Fruit fly (Drosophila melanogaster) whole organism, embryonic: ENCODE measurements around the gene bma.

ENCODE experiments used
- B-H1 ChIP-seq: fragments of 200-800 bp; sonication (Bioruptor generic); IDR thresholded peaks from 3 replicates; pipeline ENCODE4 v1.3.6; 2022; ENCODE audit warnings: missing biosample characterization, missing genetic modification characterization
- C15 ChIP-seq: fragments of 200-800 bp; sonication (Bioruptor generic); IDR thresholded peaks from 3 replicates; pipeline ENCODE4 v1.3.6; 2022; ENCODE audit warnings: missing biosample characterization, missing genetic modification characterization
- CG10321 ChIP-seq: fragments of 200-800 bp; sonication (Bioruptor generic); IDR thresholded peaks from 2 replicates; pipeline ENCODE4 v1.3.6; 2022; ENCODE audit warnings: missing biosample characterization, missing genetic modification characterization
- CG11504 ChIP-seq: fragments of 200-800 bp; sonication (Bioruptor generic); optimal IDR thresholded peaks from 3 replicates; lab custom pipeline; 2019; ENCODE audit warnings: missing biosample characterization, mild to moderate bottlenecking, missing genetic modification characterization, moderate library complexity
- CG12391 ChIP-seq: fragments of 200-800 bp; sonication (Bioruptor generic); optimal IDR thresholded peaks from 3 replicates; lab custom pipeline; 2018; ENCODE audit warnings: missing biosample characterization, mild to moderate bottlenecking, missing genetic modification characterization, moderate library complexity
- CG13775 ChIP-seq: fragments of 200-800 bp; sonication (Bioruptor generic); optimal IDR thresholded peaks from 3 replicates; lab custom pipeline; 2017; ENCODE audit warnings: missing biosample characterization, mild to moderate bottlenecking, missing genetic modification characterization
- CG14860 ChIP-seq: fragments of 200-800 bp; sonication (Bioruptor generic); IDR thresholded peaks from 3 replicates; pipeline ENCODE4 v1.3.6; 2022; ENCODE audit warnings: missing biosample characterization, missing genetic modification characterization; ENCODE audit not compliant: partially characterized antibody
- CG15011 ChIP-seq: fragments of 200-800 bp; sonication (Bioruptor generic); optimal IDR thresholded peaks from 3 replicates; lab custom pipeline; 2018; ENCODE audit warnings: missing biosample characterization, mild to moderate bottlenecking, missing genetic modification characterization
- CG15073 ChIP-seq: fragments of 200-800 bp; sonication (Bioruptor generic); optimal IDR thresholded peaks from 2 replicates; lab custom pipeline; 2016; ENCODE audit warnings: missing biosample characterization, missing genetic modification characterization
- CG16815 ChIP-seq: fragments of 200-800 bp; sonication (Bioruptor generic); optimal IDR thresholded peaks from 3 replicates; lab custom pipeline; 2017; ENCODE audit warnings: missing biosample characterization, mild to moderate bottlenecking, missing genetic modification characterization
- CG17361 ChIP-seq: fragments of 200-800 bp; sonication (Bioruptor generic); IDR thresholded peaks from 3 replicates; pipeline ENCODE4 v1.3.6; 2022; ENCODE audit warnings: missing biosample characterization, missing genetic modification characterization
- CG1792 ChIP-seq: fragments of 200-800 bp; sonication (Bioruptor generic); optimal IDR thresholded peaks from 2 replicates; lab custom pipeline; 2016; ENCODE audit warnings: missing biosample characterization, missing genetic modification characterization
- CG18011 ChIP-seq: fragments of 200-800 bp; sonication (Bioruptor generic); optimal IDR thresholded peaks from 2 replicates; lab custom pipeline; 2017; ENCODE audit warnings: missing biosample characterization, missing genetic modification characterization, mild to moderate bottlenecking, moderate library complexity, missing genotype
- CG2712 ChIP-seq: fragments of 200-800 bp; optimal IDR thresholded peaks from 3 replicates; lab custom pipeline; 2019; ENCODE audit warnings: missing biosample characterization, mild to moderate bottlenecking, missing genetic modification characterization, moderate library complexity
- CG2889 ChIP-seq: fragments of 200-800 bp; sonication (Bioruptor generic); IDR thresholded peaks from 3 replicates; pipeline ENCODE4 v1.3.6; 2022; ENCODE audit warnings: missing biosample characterization, missing genetic modification characterization
- CG33213 ChIP-seq: fragments of 200-800 bp; sonication (Bioruptor generic); optimal IDR thresholded peaks from 3 replicates; lab custom pipeline; 2016; ENCODE audit warnings: missing biosample characterization, missing genetic modification characterization
- CG43689 ChIP-seq: fragments of 200-800 bp; sonication (Bioruptor generic); IDR thresholded peaks from 2 replicates; pipeline ENCODE4 v1.3.6; 2022; ENCODE audit warnings: missing biosample characterization, missing genetic modification characterization
- CG5953 ChIP-seq: fragments of 200-800 bp; sonication (Bioruptor generic); IDR thresholded peaks from 2 replicates; pipeline ENCODE4 v1.3.6; 2022; ENCODE audit warnings: missing biosample characterization, missing genetic modification characterization
- CG6254 ChIP-seq: fragments of 200-800 bp; sonication (Bioruptor generic); optimal IDR thresholded peaks from 3 replicates; lab custom pipeline; 2017; ENCODE audit warnings: mild to moderate bottlenecking, missing biosample characterization, missing genetic modification reagents, missing genetic modification characterization
- CG6683 ChIP-seq: fragments of 200-800 bp; sonication (Bioruptor generic); optimal IDR thresholded peaks from 2 replicates; lab custom pipeline; 2017; ENCODE audit warnings: missing biosample characterization, mild to moderate bottlenecking, missing genetic modification characterization, missing genetic modification reagents
- Camta ChIP-seq: fragments of 200-800 bp; sonication (Bioruptor generic); optimal IDR thresholded peaks from 2 replicates; lab custom pipeline; 2016; ENCODE audit warnings: missing biosample characterization, missing genetic modification characterization
- D ChIP-seq, 2 experiments: fragments of 200-800 bp in 1 of 2; fragments of >200 bp in 1 of 2; sonication (Bioruptor generic) in 1 of 2; optimal IDR thresholded peaks; 2 replicates in 1 of 2; 3 replicates in 1 of 2; lab custom pipeline; 2017; ENCODE audit warnings: mild to moderate bottlenecking in 1 of 2, missing biosample characterization in 1 of 2, missing genetic modification characterization in 1 of 2, missing genetic modification reagents in 1 of 2
- Deaf1 ChIP-seq: fragments of 200-800 bp; optimal IDR thresholded peaks from 3 replicates; lab custom pipeline; 2019; ENCODE audit warnings: missing biosample characterization, mild to moderate bottlenecking, missing genetic modification characterization, moderate library complexity
- Drgx ChIP-seq: fragments of 200-800 bp; sonication (Bioruptor generic); IDR thresholded peaks from 2 replicates; pipeline ENCODE4 v1.3.6; 2022; ENCODE audit warnings: missing biosample characterization, missing genetic modification characterization
- E2f1 ChIP-seq: fragments of 200-800 bp; sonication (Bioruptor generic); IDR thresholded peaks from 2 replicates; pipeline ENCODE4 v1.3.6; 2022; ENCODE audit warnings: missing biosample characterization, missing genetic modification characterization
- Hey ChIP-seq: fragments of 200-800 bp; sonication (Bioruptor generic); optimal IDR thresholded peaks from 3 replicates; lab custom pipeline; 2018; ENCODE audit warnings: missing biosample characterization, mild to moderate bottlenecking, missing genetic modification characterization
- HmgD ChIP-seq: fragments of 200-800 bp; sonication (Bioruptor generic); optimal IDR thresholded peaks from 3 replicates; lab custom pipeline; 2016; ENCODE audit warnings: missing biosample characterization, missing genetic modification characterization
- Lim3 ChIP-seq: fragments of 200-800 bp; sonication (Bioruptor generic); IDR thresholded peaks from 2 replicates; pipeline ENCODE4 v1.3.6; 2022; ENCODE audit warnings: missing biosample characterization, missing genetic modification characterization
- Ptx1 ChIP-seq: fragments of 200-800 bp; sonication (Bioruptor generic); IDR thresholded peaks from 2 replicates; pipeline ENCODE4 v1.3.6; 2022; ENCODE audit warnings: missing biosample characterization, missing genetic modification characterization
- Sry-β ChIP-seq: fragments of 200-800 bp; sonication (Bioruptor generic); optimal IDR thresholded peaks from 2 replicates; lab custom pipeline; 2018; ENCODE audit warnings: missing biosample characterization, mild to moderate bottlenecking, missing genetic modification characterization, moderate library complexity
- Tbp ChIP-seq: fragments of >200 bp; optimal IDR thresholded peaks from 2 replicates; lab custom pipeline; 2018; ENCODE audit warnings: missing biosample characterization, missing genetic modification characterization
- cato ChIP-seq: fragments of 200-800 bp; sonication (Bioruptor generic); optimal IDR thresholded peaks from 2 replicates; lab custom pipeline; 2016; ENCODE audit warnings: missing biosample characterization, missing genetic modification characterization, borderline replicate concordance
- da ChIP-seq: fragments of 200-800 bp; sonication (Bioruptor generic); optimal IDR thresholded peaks from 2 replicates; lab custom pipeline; 2016; ENCODE audit warnings: missing biosample characterization, missing genetic modification characterization
- gfzf ChIP-seq: fragments of 200-800 bp; sonication (Bioruptor generic); optimal IDR thresholded peaks from 2 replicates; lab custom pipeline; 2016; ENCODE audit warnings: missing biosample characterization, mild to moderate bottlenecking, missing genetic modification characterization, moderate library complexity
- gro ChIP-seq: fragments of 200-800 bp; sonication (Bioruptor generic); optimal IDR thresholded peaks from 2 replicates; lab custom pipeline; 2016; ENCODE audit warnings: missing biosample characterization, missing genetic modification characterization
- ham ChIP-seq: fragments of 200-800 bp; sonication (Bioruptor generic); IDR thresholded peaks from 2 replicates; pipeline ENCODE4 v1.3.6; 2022; ENCODE audit warnings: missing biosample characterization, missing genetic modification characterization
- hbn ChIP-seq: fragments of 200-800 bp; sonication (Bioruptor generic); IDR thresholded peaks from 2 replicates; pipeline ENCODE4 v1.3.6; 2022; ENCODE audit warnings: missing biosample characterization, missing genetic modification characterization; ENCODE audit not compliant: partially characterized antibody
- her ChIP-seq: fragments of 200-800 bp; sonication (Bioruptor generic); optimal IDR thresholded peaks from 2 replicates; lab custom pipeline; 2016; ENCODE audit warnings: missing biosample characterization, missing genetic modification characterization
- jigr1 ChIP-seq: fragments of 200-800 bp; sonication (Bioruptor generic); IDR thresholded peaks from 3 replicates; pipeline ENCODE4 v1.3.6; 2022; ENCODE audit warnings: missing biosample characterization, missing genetic modification characterization
- seq ChIP-seq: fragments of 200-800 bp; sonication (Bioruptor generic); IDR thresholded peaks from 2 replicates; pipeline ENCODE4 v1.3.6; 2022; ENCODE audit warnings: missing biosample characterization, missing genetic modification characterization
- sisA ChIP-seq: fragments of 200-800 bp; sonication (Bioruptor generic); IDR thresholded peaks from 2 replicates; pipeline ENCODE4 v1.3.6; 2022; ENCODE audit warnings: missing biosample characterization, missing genetic modification characterization
- slou ChIP-seq: fragments of 200-800 bp; sonication (Bioruptor generic); optimal IDR thresholded peaks from 3 replicates; lab custom pipeline; 2016; ENCODE audit warnings: missing biosample characterization, missing genetic modification characterization
- sna ChIP-seq: fragments of 200-800 bp; sonication (Bioruptor generic); IDR thresholded peaks from 2 replicates; pipeline ENCODE4 v1.3.6; 2022; ENCODE audit warnings: missing biosample characterization, missing genetic modification characterization; ENCODE audit not compliant: partially characterized antibody
- tna ChIP-seq: fragments of 200-800 bp; sonication (Bioruptor generic); IDR thresholded peaks from 2 replicates; pipeline ENCODE4 v1.3.6; 2022; ENCODE audit warnings: missing biosample characterization, missing genetic modification characterization; ENCODE audit not compliant: partially characterized antibody

Gene bma

DNA sequence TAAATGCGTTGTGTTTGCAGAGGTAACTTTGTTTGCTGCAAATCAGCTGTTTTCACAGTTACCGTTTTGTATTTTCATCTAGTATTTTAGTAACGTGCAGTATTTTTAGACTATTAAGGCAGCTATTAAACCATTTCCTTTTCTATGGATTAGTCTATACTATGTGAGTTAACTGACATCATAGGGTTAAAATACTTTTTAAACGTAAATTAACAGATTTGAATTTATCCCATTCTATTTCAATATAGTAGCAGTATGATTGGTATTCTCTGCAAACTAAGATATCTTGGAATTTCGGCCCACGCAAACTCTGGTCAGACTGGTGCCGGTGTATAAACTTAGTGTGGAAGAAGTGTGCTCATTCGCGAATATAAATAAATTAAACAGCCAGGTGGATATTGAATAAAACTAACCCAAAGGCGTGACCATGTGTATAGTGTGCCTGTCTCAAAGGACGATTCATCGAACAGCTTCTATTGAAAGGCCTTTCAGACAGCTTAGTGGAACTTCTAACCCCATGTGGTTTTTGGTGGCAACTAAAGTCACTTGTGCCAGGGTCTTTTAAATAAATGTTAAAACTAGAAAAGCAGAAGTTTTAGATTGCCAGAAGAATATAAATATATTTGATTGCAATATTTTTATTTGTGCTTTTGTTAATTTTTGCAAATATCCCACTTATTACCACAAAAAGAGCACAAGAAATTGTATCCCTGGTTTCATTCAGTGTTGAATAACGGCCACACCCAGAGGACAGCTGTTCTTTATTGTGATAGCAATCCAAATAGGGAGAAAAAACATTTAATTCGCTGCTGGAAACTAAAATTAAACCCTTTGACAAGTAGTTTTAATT, 64.3 kb downstream of the bma start, which contains the start of the genes CG6674, CG42455 and vnc (continued):
- TF ChIP-seq CG5953 (no peak), jigr1 (no peak), C15 (GFP tag; lab: Robert Waterston, UW) (no peak), CG13775 (GFP tag; lab: Kevin White, UChicago) (peak; percentile 27), CG43689 (GFP tag; lab: Robert Waterston, UW) (no peak), Lim3 (GFP tag; lab: Robert Waterston, UW) (no peak), HmgD (GFP tag; lab: Kevin White, UChicago) (no peak), her (GFP tag; lab: Kevin White, UChicago) (peak; percentile 6), CG1792 (no peak), Hey (tag; lab: Kevin White, UChicago) (no peak), Camta (GFP tag; lab: Kevin White, UChicago) (peak; percentile 14), Deaf1 (no peak), tna (GFP tag; lab: Robert Waterston, UW) (no peak), CG6683 (GFP tag; lab: Kevin White, UChicago) (no peak), Sry-β (GFP tag; lab: Kevin White, UChicago) (no peak), seq (GFP tag; lab: Robert Waterston, UW) (no peak), CG2712 (no peak), hbn (GFP tag; lab: Robert Waterston, UW) (no peak), B-H1 (GFP tag; lab: Robert Waterston, UW) (no peak), CG16815 (GFP tag; lab: Kevin White, UChicago) (no peak), CG33213 (GFP tag; lab: Kevin White, UChicago) (peak; percentile 21), CG15073 (no peak), CG6254 (GFP tag; lab: Kevin White, UChicago) (no peak), sisA (no peak), gro (GFP tag; lab: Kevin White, UChicago) (no peak), ham (GFP tag; lab: Robert Waterston, UW) (no peak), CG18011 (GFP tag; lab: Kevin White, UChicago) (peak; percentile 7), cato (GFP tag; lab: Kevin White, UChicago) (no peak), CG14860 (GFP tag; lab: Robert Waterston, UW) (no peak), slou (GFP tag; lab: Kevin White, UChicago) (peak; percentile 14), CG17361 (GFP tag; lab: Robert Waterston, UW) (peak; percentile 56; the same call in 2 of the 3 replicates), E2f1 (GFP tag; lab: Robert Waterston, UW) (no peak), Ptx1 (GFP tag; lab: Robert Waterston, UW) (no peak), CG10321 (GFP tag; lab: Robert Waterston, UW) (no peak), CG12391 (peak; percentile 27), Drgx (GFP tag; lab: Robert Waterston, UW) (no peak), D (optimal IDR thresholded peaks at IDR 0.05; lab: Kevin White, UChicago) (no peak), D (GFP tag; optimal IDR thresholded peaks at IDR 0.05; lab: Kevin White, UChicago) (no peak), da (GFP tag; lab: Kevin White, UChicago) (no peak), Tbp (no peak), CG15011 (GFP tag; lab: Kevin White, UChicago) (no peak), CG11504 (peak; percentile 27), gfzf (GFP tag; lab: Kevin White, UChicago) (peak; percentile 88), CG2889 (GFP tag; lab: Robert Waterston, UW) (no peak), sna (0 out of 2 replicates have a peak, but pooled peaks have one; percentile 22)
- TF ChIP-seq, all 482 proteins: peak for 129
